Fruit fly (Drosophila melanogaster): Measurements from ENCODE around the gene Myc.

Gene Myc

dm6 chrX:3399286-3399685 is 26.3 kb downstream of the Myc start (continued):
- TF ChIP-seq NFAT (GFP tag; IDR thresholded peaks at IDR 0.05), result no peak
- TF ChIP-seq CG17359 (tag; optimal IDR thresholded peaks at IDR 0.05), result peak; percentile 7
- no peak for TF ChIP-seq Dad (GFP tag; optimal IDR thresholded peaks at IDR 0.05)
- no peak for TF ChIP-seq NK7.1 (GFP tag; optimal IDR thresholded peaks at IDR 0.05)
- TF ChIP-seq gsb-n (tag; optimal IDR thresholded peaks at IDR 0.05), result no peak
- TF ChIP-seq NC2β (GFP tag; optimal IDR thresholded peaks at IDR 0.05), result no peak
- TF ChIP-seq CG13287 (GFP tag; IDR thresholded peaks at IDR 0.05; ENCODE audit: partially characterized antibody), result no peak
- peak; percentile 60 for TF ChIP-seq Fer3 (tag; optimal IDR thresholded peaks at IDR 0.05)
- TF ChIP-seq yki (optimal IDR thresholded peaks at IDR 0.05), result no peak
- TF ChIP-seq unc-4 (GFP tag; IDR thresholded peaks at IDR 0.05; ENCODE audit: partially characterized antibody), result no peak
- TF ChIP-seq Adf1 (GFP tag; IDR thresholded peaks at IDR 0.05), result no peak
- TF ChIP-seq BEAF-32 (GFP tag; optimal IDR thresholded peaks at IDR 0.05), result no peak
- TF ChIP-seq CG32772 (GFP tag; IDR thresholded peaks at IDR 0.05), result no peak
- TF ChIP-seq abd-A (tag; optimal IDR thresholded peaks at IDR 0.05), result no peak
- TF ChIP-seq CG14710 (tag; optimal IDR thresholded peaks at IDR 0.05), result no peak
- no peak for TF ChIP-seq so (GFP tag; IDR thresholded peaks at IDR 0.05)
- TF ChIP-seq CG6689 (GFP tag; IDR thresholded peaks at IDR 0.05), result peak; percentile 14; the same call in 1 of the 2 replicates
- no peak for TF ChIP-seq CG15696 (tag; optimal IDR thresholded peaks at IDR 0.05)
- TF ChIP-seq Hsf (GFP tag; optimal IDR thresholded peaks at IDR 0.05), result peak; percentile 28
- peak in 1 of 2 experiments; percentile 57 for TF ChIP-seq eve (GFP tag; optimal IDR thresholded peaks at IDR 0.05)
- peak; percentile 36 for TF ChIP-seq nmo (GFP tag; optimal IDR thresholded peaks at IDR 0.05)
- TF ChIP-seq CG2678 (tag; optimal IDR thresholded peaks at IDR 0.05), result peak; percentile 77
- TF ChIP-seq salm (tag; optimal IDR thresholded peaks at IDR 0.05), result no peak
- TF ChIP-seq gce (GFP tag; IDR thresholded peaks at IDR 0.05), result no peak
- no peak for TF ChIP-seq CG1602 (GFP tag; optimal IDR thresholded peaks at IDR 0.05)
- no peak for TF ChIP-seq Elba2 (GFP tag; optimal IDR thresholded peaks at IDR 0.05)
- TF ChIP-seq knrl (GFP tag; IDR thresholded peaks at IDR 0.05; ENCODE audit: partially characterized antibody), result no peak
- TF ChIP-seq dmrt11E (tag; optimal IDR thresholded peaks at IDR 0.05), result no peak
- no peak for TF ChIP-seq CrebB (tag; optimal IDR thresholded peaks at IDR 0.05)
- TF ChIP-seq CG10431 (GFP tag; optimal IDR thresholded peaks at IDR 0.05), result no peak
- TF ChIP-seq CG4707 (GFP tag; optimal IDR thresholded peaks at IDR 0.05), result no peak
- TF ChIP-seq CHES-1-like (GFP tag; optimal IDR thresholded peaks at IDR 0.05), result no peak
- no peak for TF ChIP-seq cato (GFP tag; optimal IDR thresholded peaks at IDR 0.05; ENCODE audit: borderline replicate concordance)
- no peak for TF ChIP-seq Bdp1 (GFP tag; optimal IDR thresholded peaks at IDR 0.05)
- peak; percentile 38 for TF ChIP-seq gro (GFP tag; optimal IDR thresholded peaks at IDR 0.05)
- TF ChIP-seq CG10959 (GFP tag; IDR thresholded peaks at IDR 0.05), result no peak
- TF ChIP-seq nerfin-2 (GFP tag; IDR thresholded peaks at IDR 0.05; ENCODE audit: partially characterized antibody), result no peak
- TF ChIP-seq wor (GFP tag; IDR thresholded peaks at IDR 0.05), result no peak
- no peak for TF ChIP-seq vnd (GFP tag; IDR thresholded peaks at IDR 0.05; ENCODE audit: partially characterized antibody)
- no peak for TF ChIP-seq CG11560 (tag; IDR thresholded peaks at IDR 0.05)
- TF ChIP-seq CG7786 (GFP tag; optimal IDR thresholded peaks at IDR 0.05), result no peak
- no peak for TF ChIP-seq Nf-YC (tag; optimal IDR thresholded peaks at IDR 0.05)
- no peak for TF ChIP-seq her (GFP tag; optimal IDR thresholded peaks at IDR 0.05)
- peak; percentile 66 for TF ChIP-seq CG2120 (GFP tag; optimal IDR thresholded peaks at IDR 0.05)
- TF ChIP-seq CG7928 (GFP tag; optimal IDR thresholded peaks at IDR 0.05), result peak; percentile 16
- TF ChIP-seq lmd (GFP tag; IDR thresholded peaks at IDR 0.05), result peak; percentile 52; the same call in 1 of the 2 replicates
- TF ChIP-seq CG16813 (GFP tag; IDR thresholded peaks at IDR 0.05; ENCODE audit: partially characterized antibody), result no peak
- TF ChIP-seq ac (GFP tag; optimal IDR thresholded peaks at IDR 0.05), result no peak
- no peak for TF ChIP-seq repo (GFP tag; optimal IDR thresholded peaks at IDR 0.05)
- no peak for TF ChIP-seq CG31388 (GFP tag; optimal IDR thresholded peaks at IDR 0.05)
- no peak for TF ChIP-seq Scr (GFP tag; IDR thresholded peaks at IDR 0.05; ENCODE audit: partially characterized antibody)
- no peak for TF ChIP-seq peb (GFP tag; IDR thresholded peaks at IDR 0.05)
